Worm (Caenorhabditis elegans) whole organism, early embryonic: ENCODE data around the gene gmap-2.

ENCODE experiments used
- B0310.2 ChIP-seq: sonication (generic microtip); optimal IDR thresholded peaks from 2 replicates; lab custom pipeline; 2016; ENCODE audit warnings: mild to moderate bottlenecking, missing genetic modification characterization, missing compliant biosample characterization
- F13C5.2 ChIP-seq: sonication (generic microtip); optimal IDR thresholded peaks from 2 replicates; lab custom pipeline; 2017; ENCODE audit warnings: mild to moderate bottlenecking, missing genetic modification characterization, inconsistent platforms, missing compliant biosample characterization
- aly-1 ChIP-seq: sonication (generic microtip); optimal IDR thresholded peaks from 2 replicates; lab custom pipeline; 2016; ENCODE audit warnings: missing genetic modification characterization, missing compliant biosample characterization
- ama-1 ChIP-seq: fragments of 150-350 bp; optimal IDR thresholded peaks from 2 replicates; lab custom pipeline; 2014
- ceh-13 ChIP-seq: fragments of 200-800 bp; sonication (Bioruptor generic); optimal IDR thresholded peaks from 2 replicates; lab custom pipeline; 2018; ENCODE audit warnings: mild to moderate bottlenecking, missing genetic modification characterization, missing compliant biosample characterization
- ceh-36 ChIP-seq: sonication (generic microtip); optimal IDR thresholded peaks from 2 replicates; lab custom pipeline; 2016; ENCODE audit warnings: missing genetic modification characterization, inconsistent platforms, missing compliant biosample characterization
- ets-7 ChIP-seq: sonication (generic microtip); optimal IDR thresholded peaks from 2 replicates; lab custom pipeline; 2016; ENCODE audit warnings: missing genotype, missing genetic modification characterization, missing compliant biosample characterization
- flt-1 ChIP-seq: fragments of 200-800 bp; sonication (Bioruptor generic); IDR thresholded peaks from 2 replicates; pipeline ENCODE4 v1.3.6; 2022; ENCODE audit warnings: missing genetic modification characterization, missing compliant biosample characterization
- hmbx-1 ChIP-seq: sonication (generic microtip); optimal IDR thresholded peaks from 2 replicates; lab custom pipeline; 2016; ENCODE audit warnings: mild to moderate bottlenecking, missing genetic modification characterization, missing compliant biosample characterization
- hmg-4 ChIP-seq: fragments of 200-800 bp; sonication (Bioruptor generic); optimal IDR thresholded peaks from 2 replicates; lab custom pipeline; 2018; ENCODE audit warnings: mild to moderate bottlenecking, missing genetic modification characterization, missing compliant biosample characterization
- hnd-1 ChIP-seq: sonication (generic microtip); optimal IDR thresholded peaks from 2 replicates; lab custom pipeline; 2016; ENCODE audit warnings: missing genetic modification characterization, missing compliant biosample characterization
- pes-1 ChIP-seq: fragments of 200-800 bp; sonication (Bioruptor generic); IDR thresholded peaks from 2 replicates; pipeline ENCODE4 v1.3.6; 2022; ENCODE audit warnings: missing genetic modification reagents, missing genetic modification characterization, missing compliant biosample characterization
- scrt-1 ChIP-seq: fragments of 200-800 bp; sonication (Bioruptor generic); IDR thresholded peaks from 2 replicates; pipeline ENCODE4 v1.3.6; 2022; ENCODE audit warnings: missing genetic modification characterization, missing compliant biosample characterization
- sea-1 ChIP-seq: fragments of 200-800 bp; sonication (Bioruptor generic); conservative IDR thresholded peaks from 2 replicates; pipeline ENCODE4 v1.3.6; 2022; ENCODE audit warnings: missing genetic modification characterization, missing compliant biosample characterization
- tbx-11 ChIP-seq: fragments of 200-800 bp; sonication (Bioruptor generic); IDR thresholded peaks from 2 replicates; pipeline ENCODE4 v1.3.6; 2022; ENCODE audit warnings: missing genetic modification characterization, missing compliant biosample characterization
- tbx-37 ChIP-seq: fragments of 200-800 bp; sonication (Bioruptor generic); conservative IDR thresholded peaks from 2 replicates; pipeline ENCODE4 v1.3.6; 2022; ENCODE audit warnings: missing genetic modification reagents, missing genetic modification characterization, missing compliant biosample characterization
- tra-4 ChIP-seq: sonication (generic microtip); optimal IDR thresholded peaks from 2 replicates; lab custom pipeline; 2017; ENCODE audit warnings: missing genetic modification characterization, missing compliant biosample characterization

Gene gmap-2

ce11 chrX:12944661-12945060, 1.6 kb upstream of the gmap-2 start:
- TF ChIP-seq aly-1 (tag; lab: Kevin White, UChicago) (no peak), B0310.2 (tag; lab: Kevin White, UChicago) (no peak), sea-1 (GFP tag; lab: Robert Waterston, UW) (no peak), ceh-36 (tag; lab: Kevin White, UChicago) (no peak), ceh-13 (GFP tag; lab: Kevin White, UChicago) (no peak), ama-1 (lab: Kevin White, UChicago) (no peak), tbx-11 (GFP tag; lab: Robert Waterston, UW) (no peak)

DNA sequence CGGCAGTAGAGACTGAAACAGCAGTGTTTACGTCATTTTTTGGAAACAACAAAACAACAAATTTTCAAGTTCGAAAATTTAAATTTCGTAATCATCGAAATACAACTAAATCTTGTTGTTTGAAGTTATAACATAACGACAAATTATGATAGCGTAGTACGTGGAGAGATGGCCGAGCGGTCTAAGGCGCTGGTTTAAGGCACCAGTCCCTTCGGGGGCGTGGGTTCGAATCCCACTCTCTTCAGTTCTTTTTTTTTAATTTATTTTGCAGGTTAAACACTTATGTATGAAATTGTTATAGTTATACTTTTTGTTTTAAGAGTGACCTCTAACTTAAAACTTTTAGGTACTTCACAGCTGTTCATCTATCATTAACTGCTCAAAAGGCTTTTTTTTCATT, 770 bp downstream of the gmap-2 start:
- TF ChIP-seq flt-1 (GFP tag; lab: Robert Waterston, UW) (no peak), ama-1 (lab: Kevin White, UChicago) (no peak), ceh-36 (tag; lab: Kevin White, UChicago) (no peak), hmbx-1 (tag; lab: Kevin White, UChicago) (no peak), aly-1 (tag; lab: Kevin White, UChicago) (no peak), tbx-37 (no peak), ets-7 (no peak), sea-1 (GFP tag; lab: Robert Waterston, UW) (no peak), tbx-11 (GFP tag; lab: Robert Waterston, UW) (no peak), B0310.2 (tag; lab: Kevin White, UChicago) (no peak)

ce11 chrX:12940811-12941210, 2.3 kb downstream of the gmap-2 start, which contains the start of gene gmap-3:
TSS of gene gmap-3 (minus strand) at chrX:12940958.
- TF ChIP-seq flt-1 (GFP tag; lab: Robert Waterston, UW) (no peak), F13C5.2 (tag; lab: Kevin White, UChicago) (no peak), ceh-36 (tag; lab: Kevin White, UChicago) (no peak), pes-1 (no peak), ets-7 (no peak)

- TF ChIP-seq tra-4 (tag; lab: Kevin White, UChicago) (no peak), tbx-37 (no peak), scrt-1 (GFP tag; lab: Robert Waterston, UW) (no peak), hmg-4 (GFP tag; lab: Kevin White, UChicago) (no peak), B0310.2 (tag; lab: Kevin White, UChicago) (no peak), tbx-11 (GFP tag; lab: Robert Waterston, UW) (no peak), ceh-36 (tag; lab: Kevin White, UChicago) (no peak), hnd-1 (tag; lab: Kevin White, UChicago) (no peak), F13C5.2 (tag; lab: Kevin White, UChicago) (no peak), sea-1 (GFP tag; lab: Robert Waterston, UW) (no peak), aly-1 (tag; lab: Kevin White, UChicago) (no peak), pes-1 (no peak), ets-7 (no peak)
Observed at ce11 chrX:12937521-12937920, 5.5 kb downstream of the gmap-2 start.

DNA sequence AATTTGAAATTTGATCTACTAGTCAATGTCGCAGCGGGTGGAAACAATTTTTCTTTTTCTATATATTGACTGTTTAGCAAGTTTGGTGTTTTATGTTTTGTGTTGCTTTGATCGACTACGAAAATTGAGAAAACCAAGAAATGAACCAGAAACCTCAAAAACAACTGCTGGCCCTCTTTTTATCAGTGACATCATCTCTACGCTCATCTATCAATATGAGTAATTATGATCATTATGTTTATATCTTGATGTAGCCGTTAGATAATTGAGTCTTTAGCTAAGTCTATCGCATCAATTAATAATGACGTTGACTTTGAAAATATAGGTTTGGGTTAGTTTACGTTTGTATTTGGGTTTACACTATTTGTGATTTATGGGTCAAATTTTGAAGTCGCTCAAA, 7.4 kb downstream of the gmap-2 start:
- no peak for TF ChIP-seq ets-7
- TF ChIP-seq scrt-1 (GFP tag; lab: Robert Waterston, UW): no peak
- no peak for TF ChIP-seq pes-1
- TF ChIP-seq hmbx-1 (tag; lab: Kevin White, UChicago): no peak
- TF ChIP-seq aly-1 (tag; lab: Kevin White, UChicago): no peak
- no peak for TF ChIP-seq flt-1 (GFP tag; lab: Robert Waterston, UW)
- TF ChIP-seq ama-1 (lab: Kevin White, UChicago): no peak
- no peak for TF ChIP-seq hmg-4 (GFP tag; lab: Kevin White, UChicago)
- no peak for TF ChIP-seq F13C5.2 (tag; lab: Kevin White, UChicago)
- TF ChIP-seq B0310.2 (tag; lab: Kevin White, UChicago): no peak
- no peak for TF ChIP-seq tbx-11 (GFP tag; lab: Robert Waterston, UW)
- no peak for TF ChIP-seq tra-4 (tag; lab: Kevin White, UChicago)

- TF ChIP-seq hmg-4 (GFP tag; lab: Kevin White, UChicago) (peak; percentile 2), flt-1 (GFP tag; lab: Robert Waterston, UW) (no peak)
Observed at ce11 chrX:12934768-12935167, 8.3 kb downstream of the gmap-2 start, which contains the start of gene gmap-1. TSS of gene gmap-1 (minus strand) at chrX:12934978.

ce11 chrX:12929961-12930360, 13.1 kb downstream of the gmap-2 start, which contains the start of gene C34E7.3:
TSS of gene C34E7.3 (plus strand) at chrX:12930261.
- no peak for TF ChIP-seq ama-1 (lab: Kevin White, UChicago)

DNA sequence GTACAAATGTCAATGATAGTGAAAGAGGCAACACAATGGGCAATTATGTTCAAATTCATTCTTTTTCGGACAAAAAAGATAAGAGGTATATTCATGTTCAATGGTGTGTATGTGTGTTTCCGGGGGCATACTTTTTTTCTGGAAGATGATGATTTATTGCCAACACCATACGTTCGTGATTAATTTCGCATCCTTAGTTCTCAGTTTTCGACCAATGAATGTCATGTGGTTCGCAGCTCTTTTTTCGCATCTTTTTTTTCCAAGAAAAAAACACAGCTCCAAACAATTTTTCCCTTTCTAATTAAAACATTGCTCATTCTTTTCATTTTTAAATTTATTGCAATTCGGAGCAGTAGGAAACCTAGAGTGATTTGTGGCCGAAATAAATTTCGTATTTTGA, 14.3 kb downstream of the gmap-2 start:
- TF ChIP-seq ets-7 (no peak), tra-4 (tag; lab: Kevin White, UChicago) (no peak), F13C5.2 (tag; lab: Kevin White, UChicago) (no peak), hmg-4 (GFP tag; lab: Kevin White, UChicago) (no peak), B0310.2 (tag; lab: Kevin White, UChicago) (no peak), aly-1 (tag; lab: Kevin White, UChicago) (no peak), sea-1 (GFP tag; lab: Robert Waterston, UW) (no peak), ceh-36 (tag; lab: Kevin White, UChicago) (no peak), tbx-11 (GFP tag; lab: Robert Waterston, UW) (no peak)

DNA sequence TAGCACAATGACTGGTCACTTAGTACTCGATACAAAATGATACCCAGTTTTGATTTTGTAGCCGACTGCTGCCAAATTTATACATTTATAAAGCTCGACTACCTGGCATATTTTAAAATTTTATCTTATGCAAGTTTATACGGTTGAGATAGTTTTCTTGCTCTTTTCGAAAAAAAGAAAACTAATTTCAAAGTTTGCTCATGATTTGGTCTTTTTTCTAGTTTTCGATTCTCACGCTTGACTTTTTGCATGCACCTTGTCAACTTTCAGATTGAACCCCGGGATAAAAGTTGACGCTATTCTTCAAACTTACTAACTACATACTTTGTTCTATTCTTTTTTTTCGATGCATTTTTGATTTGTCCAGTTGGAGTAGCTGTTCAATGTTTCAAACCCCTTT, 16.1 kb downstream of the gmap-2 start:
- TF ChIP-seq ama-1 (lab: Kevin White, UChicago) (no peak), aly-1 (tag; lab: Kevin White, UChicago) (no peak), scrt-1 (GFP tag; lab: Robert Waterston, UW) (no peak), tra-4 (tag; lab: Kevin White, UChicago) (no peak), F13C5.2 (tag; lab: Kevin White, UChicago) (no peak), ceh-13 (GFP tag; lab: Kevin White, UChicago) (no peak), pes-1 (no peak), B0310.2 (tag; lab: Kevin White, UChicago) (no peak), flt-1 (GFP tag; lab: Robert Waterston, UW) (no peak), hmbx-1 (tag; lab: Kevin White, UChicago) (no peak), hnd-1 (tag; lab: Kevin White, UChicago) (no peak), sea-1 (GFP tag; lab: Robert Waterston, UW) (no peak), tbx-37 (no peak), tbx-11 (GFP tag; lab: Robert Waterston, UW) (no peak), ets-7 (no peak), ceh-36 (tag; lab: Kevin White, UChicago) (no peak), hmg-4 (GFP tag; lab: Kevin White, UChicago) (no peak)
